Worm (Caenorhabditis elegans) whole organism, young adult: ENCODE results near the gene ace-4.

Experiments used
- B0035.1 ChIP-seq: sonication (generic microtip); optimal IDR thresholded peaks from 2 replicates; lab custom pipeline; 2016; ENCODE audit warnings: missing genetic modification characterization, mild to moderate bottlenecking, missing compliant biosample characterization, missing genotype, missing genetic modification reagents
- B0261.1 ChIP-seq: sonication (generic microtip); optimal IDR thresholded peaks from 2 replicates; lab custom pipeline; 2016; ENCODE audit warnings: mild to moderate bottlenecking, missing genetic modification characterization, moderate library complexity, missing compliant biosample characterization
- F23B12.7 ChIP-seq: sonication (generic microtip); optimal IDR thresholded peaks from 2 replicates; lab custom pipeline; 2017; ENCODE audit warnings: missing genetic modification characterization, mild to moderate bottlenecking, missing compliant biosample characterization, antibody characterized with exemption, moderate library complexity; ENCODE audit not compliant: insufficient read depth
- F39B2.1 ChIP-seq: fragments of 200-800 bp; sonication (Bioruptor generic); IDR thresholded peaks from 2 replicates; pipeline ENCODE4 v1.3.6; 2022; ENCODE audit warnings: missing genetic modification reagents, missing genetic modification characterization, missing compliant biosample characterization
- F49E8.2 ChIP-seq: sonication (generic microtip); optimal IDR thresholded peaks from 3 replicates; lab custom pipeline; 2017; ENCODE audit warnings: missing genetic modification characterization, mild to moderate bottlenecking, missing compliant biosample characterization, antibody characterized with exemption, moderate library complexity; ENCODE audit not compliant: insufficient read depth
- F55B11.4 ChIP-seq: sonication (generic microtip); optimal IDR thresholded peaks from 2 replicates; lab custom pipeline; 2016; ENCODE audit warnings: missing compliant biosample characterization, missing genetic modification characterization, borderline replicate concordance; ENCODE audit not compliant: insufficient read depth
- K11D2.4 ChIP-seq: fragments of 200-800 bp; sonication (Bioruptor generic); IDR thresholded peaks from 2 replicates; pipeline ENCODE4 v1.3.6; 2022; ENCODE audit warnings: missing genetic modification reagents, missing genetic modification characterization, missing compliant biosample characterization
- T26A5.8 ChIP-seq: sonication (generic microtip); optimal IDR thresholded peaks from 2 replicates; lab custom pipeline; 2016; ENCODE audit warnings: missing genetic modification characterization, missing compliant biosample characterization
- Y53F4B.3 ChIP-seq: fragments of 200-800 bp; sonication (Bioruptor generic); IDR thresholded peaks from 2 replicates; pipeline ENCODE4 v1.3.6; 2022; ENCODE audit warnings: missing genetic modification reagents, missing genetic modification characterization, missing compliant biosample characterization
- Y67H2A.10 ChIP-seq: fragments of 200-800 bp; sonication (Bioruptor generic); conservative IDR thresholded peaks from 2 replicates; pipeline ENCODE4 v1.3.6; 2022; ENCODE audit warnings: missing genetic modification reagents, missing genetic modification characterization, missing compliant biosample characterization
- Y95B8A.8 ChIP-seq: fragments of 200-800 bp; sonication (Bioruptor generic); IDR thresholded peaks from 2 replicates; pipeline ENCODE4 v1.3.6; 2022; ENCODE audit warnings: missing genetic modification reagents, missing genetic modification characterization, missing compliant biosample characterization
- akir-1 ChIP-seq: fragments of 200-800 bp; sonication (Bioruptor generic); optimal IDR thresholded peaks from 2 replicates; lab custom pipeline; 2018; ENCODE audit warnings: mild to moderate bottlenecking, missing genetic modification characterization, moderate library complexity, missing compliant biosample characterization
- aptf-2 ChIP-seq: fragments of 200-800 bp; sonication (Bioruptor generic); conservative IDR thresholded peaks from 2 replicates; pipeline ENCODE4 v1.3.6; 2022; ENCODE audit warnings: missing genetic modification reagents, missing genetic modification characterization, missing compliant biosample characterization
- attf-5 ChIP-seq: fragments of 200-800 bp; sonication (Bioruptor generic); optimal IDR thresholded peaks from 2 replicates; lab custom pipeline; 2018; ENCODE audit warnings: mild to moderate bottlenecking, missing genetic modification characterization, missing compliant biosample characterization
- attf-6 ChIP-seq: fragments of 200-800 bp; sonication (Bioruptor generic); IDR thresholded peaks from 2 replicates; pipeline ENCODE4 v1.3.6; 2022; ENCODE audit warnings: missing genetic modification reagents, missing genetic modification characterization, missing compliant biosample characterization
- bed-1 ChIP-seq: fragments of 200-800 bp; sonication (Bioruptor generic); IDR thresholded peaks from 2 replicates; pipeline ENCODE4 v1.3.6; 2022; ENCODE audit warnings: missing genetic modification reagents, missing genetic modification characterization, missing compliant biosample characterization
- ceh-40 ChIP-seq: fragments of 200-800 bp; sonication (Bioruptor generic); IDR thresholded peaks from 2 replicates; pipeline ENCODE4 v1.3.6; 2022; ENCODE audit warnings: missing genetic modification characterization, missing compliant biosample characterization
- dpff-1 ChIP-seq: sonication (generic microtip); optimal IDR thresholded peaks from 2 replicates; lab custom pipeline; 2017; ENCODE audit warnings: mild to moderate bottlenecking, missing genetic modification characterization, missing compliant biosample characterization
- efl-1 ChIP-seq: fragments of 150-350 bp; optimal IDR thresholded peaks from 2 replicates; lab custom pipeline; 2014; ENCODE audit warnings: missing biosample characterization, missing genetic modification reagents, missing genetic modification characterization
- egrh-3 ChIP-seq: fragments of 200-800 bp; sonication (Bioruptor generic); IDR thresholded peaks from 2 replicates; pipeline ENCODE4 v1.3.6; 2022; ENCODE audit warnings: missing genetic modification reagents, missing genetic modification characterization, missing compliant biosample characterization
- ekl-4 ChIP-seq: fragments of 200-800 bp; sonication (Bioruptor generic); IDR thresholded peaks from 2 replicates; pipeline ENCODE4 v1.3.6; 2022; ENCODE audit warnings: missing genetic modification reagents, missing genetic modification characterization, missing compliant biosample characterization
- fkh-3 ChIP-seq: sonication (generic microtip); optimal IDR thresholded peaks from 2 replicates; lab custom pipeline; 2016; ENCODE audit warnings: mild to moderate bottlenecking, missing genetic modification characterization, missing compliant biosample characterization
- him-1 ChIP-seq: sonication (generic microtip); optimal IDR thresholded peaks from 2 replicates; lab custom pipeline; 2016; ENCODE audit warnings: missing genotype, missing genetic modification reagents, missing genetic modification characterization, missing compliant biosample characterization
- hmg-1.2 ChIP-seq: fragments of 200-800 bp; sonication (Bioruptor generic); IDR thresholded peaks from 2 replicates; pipeline ENCODE4 v1.3.6; 2022; ENCODE audit warnings: missing genetic modification reagents, missing genetic modification characterization, missing compliant biosample characterization
- hmg-20 ChIP-seq: fragments of 200-800 bp; sonication (Bioruptor generic); IDR thresholded peaks from 2 replicates; pipeline ENCODE4 v1.3.6; 2022; ENCODE audit warnings: missing genetic modification reagents, missing genetic modification characterization, missing compliant biosample characterization
- lin-35 ChIP-seq, 3 experiments: fragments of 150-350 bp in 2 of 3; sonication (generic microtip) in 1 of 3; optimal IDR thresholded peaks; 2 replicates each; lab custom pipeline; 2014 to 2018; ENCODE audit warnings: missing biosample characterization in 3 of 3, missing genetic modification characterization in 3 of 3, missing genetic modification reagents in 3 of 3
- lsl-1 ChIP-seq: fragments of 200-800 bp; sonication (Bioruptor generic); optimal IDR thresholded peaks from 2 replicates; lab custom pipeline; 2018; ENCODE audit warnings: mild to moderate bottlenecking, missing genetic modification characterization, moderate library complexity, missing compliant biosample characterization
- lsy-27 ChIP-seq: sonication (generic microtip); optimal IDR thresholded peaks from 2 replicates; lab custom pipeline; 2017; ENCODE audit warnings: missing genetic modification characterization, mild to moderate bottlenecking, missing compliant biosample characterization, antibody characterized with exemption, missing genotype, borderline replicate concordance; ENCODE audit not compliant: insufficient read depth
- mes-4 ChIP-seq: sonication (generic microtip); optimal IDR thresholded peaks from 2 replicates; lab custom pipeline; 2016; ENCODE audit warnings: missing genotype, missing genetic modification characterization, missing compliant biosample characterization
- nhr-120 ChIP-seq: fragments of 200-800 bp; sonication (Bioruptor generic); IDR thresholded peaks from 2 replicates; pipeline ENCODE4 v1.3.6; 2022; ENCODE audit warnings: missing genetic modification characterization, missing compliant biosample characterization
- nhr-80 ChIP-seq: sonication (generic microtip); optimal IDR thresholded peaks from 2 replicates; lab custom pipeline; 2016; ENCODE audit warnings: missing genetic modification characterization, missing compliant biosample characterization
- pbrm-1 ChIP-seq: fragments of 200-800 bp; sonication (Bioruptor generic); IDR thresholded peaks from 2 replicates; pipeline ENCODE4 v1.3.6; 2022; ENCODE audit warnings: missing genetic modification reagents, missing genetic modification characterization, missing compliant biosample characterization
- pha-4 ChIP-seq: fragments of 150-350 bp; sonication (generic microtip); optimal IDR thresholded peaks from 2 replicates; lab custom pipeline; 2014; ENCODE audit warnings: missing biosample characterization, missing genetic modification reagents, missing genetic modification characterization
- rcor-1 ChIP-seq: fragments of 200-800 bp; sonication (Bioruptor generic); IDR thresholded peaks from 2 replicates; pipeline ENCODE4 v1.3.6; 2022; ENCODE audit warnings: missing genetic modification reagents, missing genetic modification characterization, missing compliant biosample characterization
- rpc-1 ChIP-seq, 2 experiments: fragments of 150-350 bp in 1 of 2; sonication (generic microtip) in 1 of 2; optimal IDR thresholded peaks; 2 replicates each; lab custom pipeline; 2014 to 2018; ENCODE audit warnings: missing biosample characterization in 1 of 2, missing genetic modification characterization in 1 of 2, missing genetic modification reagents in 1 of 2, missing genotype in 1 of 2
- sdz-38 ChIP-seq: sonication (generic microtip); optimal IDR thresholded peaks from 2 replicates; lab custom pipeline; 2016; ENCODE audit warnings: missing genotype, missing genetic modification characterization, missing compliant biosample characterization
- sptf-2 ChIP-seq: fragments of 200-800 bp; sonication (Bioruptor generic); optimal IDR thresholded peaks from 2 replicates; lab custom pipeline; 2018; ENCODE audit warnings: mild to moderate bottlenecking, missing genetic modification characterization, missing compliant biosample characterization
- zfh-2 ChIP-seq: fragments of 200-800 bp; sonication (Bioruptor generic); conservative IDR thresholded peaks from 2 replicates; pipeline ENCODE4 v1.3.6; 2022; ENCODE audit warnings: missing genetic modification reagents, missing genetic modification characterization, missing compliant biosample characterization
- ztf-18 ChIP-seq: sonication (generic microtip); optimal IDR thresholded peaks from 2 replicates; lab custom pipeline; 2016; ENCODE audit warnings: missing genotype, mild to moderate bottlenecking, missing genetic modification characterization, missing compliant biosample characterization
- ztf-22 ChIP-seq: fragments of 200-800 bp; sonication (Bioruptor generic); optimal IDR thresholded peaks from 2 replicates; lab custom pipeline; 2018; ENCODE audit warnings: mild to moderate bottlenecking, missing genetic modification characterization, moderate library complexity, missing compliant biosample characterization
- ztf-25 ChIP-seq: fragments of 200-800 bp; sonication (Bioruptor generic); IDR thresholded peaks from 2 replicates; pipeline ENCODE4 v1.3.6; 2022; ENCODE audit warnings: missing genetic modification reagents, missing genetic modification characterization, missing compliant biosample characterization

Gene ace-4

DNA sequence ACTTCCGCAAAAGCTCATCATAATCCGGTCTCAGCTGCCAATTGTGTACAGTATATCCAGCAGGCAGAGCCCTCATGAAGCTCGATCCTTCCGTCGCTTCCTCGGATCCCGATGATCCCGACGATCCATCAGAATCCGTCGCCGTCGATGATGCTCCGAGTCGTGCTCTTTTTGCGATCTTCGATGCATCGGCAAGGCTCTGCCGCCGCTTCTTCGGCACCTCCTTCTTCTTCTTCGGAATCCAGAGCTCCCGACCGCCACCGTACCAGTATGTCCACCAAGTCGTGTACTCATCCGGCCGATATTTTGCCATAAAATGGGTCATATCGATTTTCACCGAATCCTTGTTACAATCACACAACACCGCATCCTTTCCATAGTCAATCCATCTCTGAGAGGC lies 42.1 kb downstream of the ace-4 start:
- TF ChIP-seq attf-6 (GFP tag; lab: Robert Waterston, UW) (no peak), Y95B8A.8 (no peak), egrh-3 (GFP tag; lab: Robert Waterston, UW) (peak; percentile 52; the same call in 1 of the 2 replicates), zfh-2 (GFP tag; lab: Robert Waterston, UW) (peak; percentile 78), mes-4 (tag; lab: Kevin White, UChicago) (no peak), K11D2.4 (GFP tag; lab: Robert Waterston, UW) (no peak)

- no peak for TF ChIP-seq rpc-1 (optimal IDR thresholded peaks at IDR 0.05; lab: Kevin White, UChicago)
- no peak for TF ChIP-seq rpc-1 (tag; optimal IDR thresholded peaks at IDR 0.05; lab: Kevin White, UChicago)
- TF ChIP-seq lsl-1 = no peak
- TF ChIP-seq ceh-40 (GFP tag; lab: Robert Waterston, UW) = no peak
- no peak for TF ChIP-seq Y67H2A.10 (GFP tag; lab: Robert Waterston, UW)
- TF ChIP-seq F39B2.1 = no peak
- TF ChIP-seq attf-5 (GFP tag; lab: Kevin White, UChicago) = no peak
- no peak for TF ChIP-seq B0035.1 (tag; lab: Kevin White, UChicago)
Observed at ce11 chrII:14242259-14242658, 44.4 kb downstream of the ace-4 start.

DNA sequence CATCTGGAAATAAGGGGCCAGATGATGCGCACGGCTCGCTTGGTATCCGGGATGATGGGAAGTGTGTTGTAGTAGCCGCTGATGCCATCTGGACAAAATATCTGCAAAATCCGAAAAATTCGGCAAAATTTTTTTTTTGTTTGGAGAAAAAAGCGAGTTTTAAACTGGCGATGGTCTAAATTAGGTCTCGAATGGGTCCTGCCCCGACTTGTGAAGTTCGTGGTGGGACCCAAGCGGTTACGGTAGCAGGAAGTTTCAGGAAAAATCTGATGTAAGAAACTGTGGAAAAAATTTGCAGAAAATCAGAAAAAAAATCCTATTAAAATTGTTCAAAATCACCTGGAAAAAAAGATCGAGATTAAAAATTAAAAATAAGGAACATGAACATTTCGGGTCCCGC lies 45.7 kb downstream of the ace-4 start, which contains the start of gene jmjd-2:
TSS of gene jmjd-2 (minus strand) at position 101 of the 400 bp plus-strand sequence.
- TF ChIP-seq ztf-18 (tag; lab: Kevin White, UChicago) (no peak), fkh-3 (tag; lab: Kevin White, UChicago) (no peak), nhr-120 (GFP tag; lab: Robert Waterston, UW) (no peak)

DNA sequence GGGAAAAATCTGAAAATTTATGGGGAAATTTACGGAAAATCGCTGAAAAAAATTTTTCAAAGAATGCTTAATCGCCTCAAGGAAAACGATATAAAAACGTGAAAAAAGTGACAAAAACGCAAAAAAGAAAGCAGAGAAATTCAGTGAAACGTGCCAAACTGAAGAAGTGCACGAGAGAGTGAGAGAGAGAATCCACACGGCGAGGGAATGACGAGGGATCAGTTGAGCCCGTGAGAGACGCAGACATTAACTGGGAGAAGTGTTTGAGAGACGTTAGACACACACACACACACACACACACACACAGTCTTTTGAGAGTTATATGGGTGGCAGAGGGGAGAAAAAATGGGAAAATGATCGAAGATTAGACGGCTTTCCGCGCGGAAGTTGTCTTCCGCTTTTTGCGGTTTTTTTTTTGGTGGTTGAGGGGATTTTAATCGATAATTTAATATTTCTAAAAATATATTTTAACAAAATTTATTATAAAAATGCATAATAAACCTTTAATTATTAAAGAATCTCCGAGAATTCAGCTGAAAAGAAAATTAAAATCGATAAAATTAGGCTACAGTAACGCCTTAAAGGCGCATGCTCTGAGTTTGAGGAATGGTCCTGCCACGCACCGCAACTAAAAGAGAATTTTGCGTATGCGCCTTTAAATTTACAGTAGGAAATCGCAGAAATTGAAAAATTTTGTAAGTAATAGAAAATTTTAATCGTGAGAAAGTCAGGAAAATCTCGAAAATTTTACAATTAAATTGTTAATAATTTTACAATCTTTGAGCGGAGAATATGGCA lies 46.8 kb downstream of the ace-4 start:
- TF ChIP-seq ekl-4 (GFP tag; lab: Robert Waterston, UW) (peak; percentile 74), B0035.1 (tag; lab: Kevin White, UChicago) (no peak), F23B12.7 (no peak), B0261.1 (tag; lab: Kevin White, UChicago) (no peak), mes-4 (tag; lab: Kevin White, UChicago) (no peak), nhr-80 (tag; lab: Kevin White, UChicago) (peak; percentile 28), T26A5.8 (tag; lab: Kevin White, UChicago) (no peak), him-1 (tag; lab: Kevin White, UChicago) (no peak), F49E8.2 (tag; lab: Kevin White, UChicago) (peak; percentile 65), ceh-40 (GFP tag; lab: Robert Waterston, UW) (no peak), hmg-20 (GFP tag; lab: Robert Waterston, UW) (0 out of 2 replicates have a peak, but pooled peaks have one; percentile 7), lsy-27 (tag; lab: Kevin White, UChicago) (no peak), F55B11.4 (tag; lab: Kevin White, UChicago) (no peak), pha-4 (no peak), ztf-25 (GFP tag; lab: Robert Waterston, UW) (no peak), Y53F4B.3 (GFP tag; lab: Robert Waterston, UW) (peak; percentile 56), sptf-2 (GFP tag; lab: Kevin White, UChicago) (no peak), hmg-1.2 (GFP tag; lab: Robert Waterston, UW) (peak; percentile 95), akir-1 (no peak), bed-1 (GFP tag; lab: Robert Waterston, UW) (no peak), rcor-1 (GFP tag; lab: Robert Waterston, UW) (peak; percentile 82), dpff-1 (no peak), F39B2.1 (no peak), lin-35 (GFP tag; optimal IDR thresholded peaks at IDR 0.05; lab: Kevin White, UChicago) (peak in 1 of 3 experiments; percentile 12), fkh-3 (tag; lab: Kevin White, UChicago) (no peak), pbrm-1 (peak; percentile 70), aptf-2 (GFP tag; lab: Robert Waterston, UW) (no peak), efl-1 (GFP tag; lab: Kevin White, UChicago) (peak; percentile 68), ztf-22 (GFP tag; lab: Kevin White, UChicago) (no peak), sdz-38 (tag; lab: Kevin White, UChicago) (no peak)
